Fruit fly (Drosophila melanogaster) whole organism, embryonic: ENCODE results near the gene CG43675.

Experiments used
- Bdp1 ChIP-seq: fragments of 200-800 bp; sonication (Bioruptor generic); optimal IDR thresholded peaks from 3 replicates; lab custom pipeline; 2016; ENCODE audit warnings: missing biosample characterization, missing genetic modification characterization
- CG10274 ChIP-seq: fragments of 200-800 bp; sonication (Bioruptor generic); optimal IDR thresholded peaks from 3 replicates; lab custom pipeline; 2017; ENCODE audit warnings: missing biosample characterization, mild to moderate bottlenecking, missing genetic modification characterization
- CG10565 ChIP-seq: fragments of 200-800 bp; sonication (Bioruptor generic); optimal IDR thresholded peaks from 3 replicates; lab custom pipeline; 2016; ENCODE audit warnings: missing biosample characterization, mild to moderate bottlenecking, missing genetic modification characterization
- CG11093 ChIP-seq: fragments of 200-800 bp; sonication (Bioruptor generic); IDR thresholded peaks from 3 replicates; pipeline ENCODE4 v1.3.6; 2022; ENCODE audit warnings: missing biosample characterization, missing genetic modification characterization
- CG11398 ChIP-seq: fragments of 200-800 bp; sonication (Bioruptor generic); optimal IDR thresholded peaks from 2 replicates; lab custom pipeline; 2016; ENCODE audit warnings: missing biosample characterization, missing genetic modification characterization
- CG12155 ChIP-seq: fragments of 200-800 bp; sonication (Bioruptor generic); optimal IDR thresholded peaks from 3 replicates; lab custom pipeline; 2016; ENCODE audit warnings: missing biosample characterization, missing genetic modification characterization
- CG16863 ChIP-seq: fragments of 200-800 bp; sonication (Bioruptor generic); optimal IDR thresholded peaks from 3 replicates; lab custom pipeline; 2016; ENCODE audit warnings: missing biosample characterization, missing genetic modification characterization
- CG2202 ChIP-seq: fragments of 200-800 bp; sonication (Bioruptor generic); optimal IDR thresholded peaks from 2 replicates; lab custom pipeline; 2018; ENCODE audit warnings: missing biosample characterization, mild to moderate bottlenecking, missing genetic modification characterization
- CG2875 ChIP-seq: fragments of 200-800 bp; sonication (Bioruptor generic); optimal IDR thresholded peaks from 2 replicates; lab custom pipeline; 2017; ENCODE audit warnings: missing biosample characterization, mild to moderate bottlenecking, missing genetic modification characterization, missing genetic modification reagents
- CG4424 ChIP-seq: fragments of 200-800 bp; sonication (Bioruptor generic); optimal IDR thresholded peaks from 3 replicates; lab custom pipeline; 2016; ENCODE audit warnings: missing biosample characterization, missing genetic modification characterization
- CG4730 ChIP-seq: fragments of 200-800 bp; sonication (Bioruptor generic); IDR thresholded peaks from 2 replicates; pipeline ENCODE4 v1.3.6; 2022; ENCODE audit warnings: missing biosample characterization, missing genetic modification characterization
- CG6272 ChIP-seq: fragments of 200-800 bp; sonication (Bioruptor generic); IDR thresholded peaks from 2 replicates; pipeline ENCODE4 v1.3.6; 2022; ENCODE audit warnings: missing biosample characterization, missing genetic modification characterization
- CG7357 ChIP-seq: fragments of 200-800 bp; sonication (Bioruptor generic); IDR thresholded peaks from 3 replicates; pipeline ENCODE4 v1.3.6; 2022; ENCODE audit warnings: missing biosample characterization, missing genetic modification characterization
- CG7839 ChIP-seq: fragments of 200-800 bp; sonication (Bioruptor generic); optimal IDR thresholded peaks from 3 replicates; lab custom pipeline; 2018; ENCODE audit warnings: missing biosample characterization, mild to moderate bottlenecking, missing genetic modification characterization, moderate library complexity
- CG7987 ChIP-seq: fragments of 200-800 bp; sonication (Bioruptor generic); optimal IDR thresholded peaks from 2 replicates; lab custom pipeline; 2018; ENCODE audit warnings: missing biosample characterization, mild to moderate bottlenecking, missing genetic modification characterization, moderate library complexity
- D19B ChIP-seq: fragments of 200-800 bp; sonication (Bioruptor generic); optimal IDR thresholded peaks from 2 replicates; lab custom pipeline; 2017; ENCODE audit warnings: missing biosample characterization, mild to moderate bottlenecking, missing genetic modification characterization
- Dbx ChIP-seq: fragments of 200-800 bp; sonication (Bioruptor generic); IDR thresholded peaks from 3 replicates; pipeline ENCODE4 v1.3.6; 2022; ENCODE audit warnings: missing biosample characterization, missing genetic modification characterization
- Dll ChIP-seq: fragments of 200-800 bp; sonication (Bioruptor generic); IDR thresholded peaks from 4 replicates; pipeline ENCODE4 v1.3.6; 2022; ENCODE audit warnings: missing biosample characterization, missing genetic modification characterization; ENCODE audit not compliant: partially characterized antibody
- E2f1 ChIP-seq: fragments of 200-800 bp; sonication (Bioruptor generic); IDR thresholded peaks from 2 replicates; pipeline ENCODE4 v1.3.6; 2022; ENCODE audit warnings: missing biosample characterization, missing genetic modification characterization
- HLH3B ChIP-seq: fragments of 200-800 bp; sonication (Bioruptor generic); IDR thresholded peaks from 2 replicates; pipeline ENCODE4 v1.3.6; 2022; ENCODE audit warnings: missing biosample characterization, missing genetic modification characterization
- Jarid2 ChIP-seq: fragments of 200-800 bp; sonication (Bioruptor generic); optimal IDR thresholded peaks from 3 replicates; lab custom pipeline; 2017; ENCODE audit warnings: mild to moderate bottlenecking, missing biosample characterization, missing genetic modification reagents, missing genetic modification characterization
- Lpt ChIP-seq: fragments of >200 bp; optimal IDR thresholded peaks from 2 replicates; lab custom pipeline; 2018; ENCODE audit warnings: missing biosample characterization, missing genetic modification characterization
- Sin3A ChIP-seq: fragments of >200 bp; optimal IDR thresholded peaks from 2 replicates; lab custom pipeline; 2018
- Sry-δ ChIP-seq: fragments of 200-800 bp; sonication (Bioruptor generic); optimal IDR thresholded peaks from 2 replicates; lab custom pipeline; 2016; ENCODE audit warnings: missing biosample characterization, missing genetic modification characterization
- az2 ChIP-seq: fragments of 200-800 bp; sonication (Bioruptor generic); optimal IDR thresholded peaks from 3 replicates; lab custom pipeline; 2016; ENCODE audit warnings: missing biosample characterization, missing genetic modification characterization
- bab2 ChIP-seq: fragments of 200-800 bp; sonication (Bioruptor generic); optimal IDR thresholded peaks from 2 replicates; lab custom pipeline; 2016; ENCODE audit warnings: missing biosample characterization, missing genetic modification characterization
- cato ChIP-seq: fragments of 200-800 bp; sonication (Bioruptor generic); optimal IDR thresholded peaks from 2 replicates; lab custom pipeline; 2016; ENCODE audit warnings: missing biosample characterization, missing genetic modification characterization, borderline replicate concordance
- crc ChIP-seq: fragments of 200-800 bp; sonication (Bioruptor generic); optimal IDR thresholded peaks from 2 replicates; lab custom pipeline; 2016; ENCODE audit warnings: missing biosample characterization, missing genetic modification characterization
- dm ChIP-seq: fragments of 200-800 bp; sonication (Bioruptor generic); optimal IDR thresholded peaks from 3 replicates; lab custom pipeline; 2016; ENCODE audit warnings: missing biosample characterization, missing genetic modification characterization
- esg ChIP-seq: fragments of 200-800 bp; sonication (Bioruptor generic); conservative IDR thresholded peaks from 2 replicates; pipeline ENCODE4 v1.3.6; 2022; ENCODE audit warnings: missing biosample characterization, missing genetic modification characterization
- gce ChIP-seq: fragments of 200-800 bp; sonication (Bioruptor generic); IDR thresholded peaks from 3 replicates; pipeline ENCODE4 v1.3.6; 2022; ENCODE audit warnings: missing biosample characterization, missing genetic modification characterization
- gfzf ChIP-seq: fragments of 200-800 bp; sonication (Bioruptor generic); optimal IDR thresholded peaks from 2 replicates; lab custom pipeline; 2016; ENCODE audit warnings: missing biosample characterization, mild to moderate bottlenecking, missing genetic modification characterization, moderate library complexity
- gsb-n ChIP-seq: fragments of 200-800 bp; sonication (Bioruptor generic); optimal IDR thresholded peaks from 3 replicates; lab custom pipeline; 2018; ENCODE audit warnings: missing biosample characterization, mild to moderate bottlenecking, missing genetic modification characterization
- lilli ChIP-seq: fragments of 200-800 bp; sonication (Bioruptor generic); optimal IDR thresholded peaks from 3 replicates; lab custom pipeline; 2016; ENCODE audit warnings: missing biosample characterization, missing genetic modification characterization
- mirr ChIP-seq: fragments of 200-800 bp; sonication (Bioruptor generic); optimal IDR thresholded peaks from 3 replicates; lab custom pipeline; 2018; ENCODE audit warnings: missing biosample characterization, mild to moderate bottlenecking, missing genetic modification characterization
- otp ChIP-seq: fragments of 200-800 bp; sonication (Bioruptor generic); IDR thresholded peaks from 3 replicates; pipeline ENCODE4, ENCODE4 v1.3.6; 2022; ENCODE audit warnings: missing biosample characterization, missing genetic modification characterization
- p53 ChIP-seq: fragments of 200-800 bp; sonication (Bioruptor generic); optimal IDR thresholded peaks from 2 replicates; lab custom pipeline; 2016; ENCODE audit warnings: missing biosample characterization, missing genetic modification characterization
- pb ChIP-seq: fragments of 200-800 bp; sonication (Bioruptor generic); optimal IDR thresholded peaks from 3 replicates; lab custom pipeline; 2016; ENCODE audit warnings: missing biosample characterization, missing genetic modification characterization
- pho ChIP-seq: fragments of 200-800 bp; sonication (Bioruptor generic); optimal IDR thresholded peaks from 2 replicates; lab custom pipeline; 2016; ENCODE audit warnings: missing biosample characterization, missing genetic modification characterization
- pnt ChIP-seq: fragments of 200-800 bp; sonication (Bioruptor generic); optimal IDR thresholded peaks from 3 replicates; lab custom pipeline; 2016; ENCODE audit warnings: missing biosample characterization, missing genetic modification characterization
- repo ChIP-seq: fragments of 200-800 bp; sonication (Bioruptor generic); optimal IDR thresholded peaks from 2 replicates; lab custom pipeline; 2016; ENCODE audit warnings: missing biosample characterization, missing genetic modification characterization
- run ChIP-seq: fragments of 200-800 bp; sonication (Bioruptor generic); optimal IDR thresholded peaks from 3 replicates; lab custom pipeline; 2018; ENCODE audit warnings: missing biosample characterization, mild to moderate bottlenecking, missing genetic modification characterization
- sug ChIP-seq: fragments of 200-800 bp; optimal IDR thresholded peaks from 2 replicates; lab custom pipeline; 2019; ENCODE audit warnings: missing biosample characterization, mild to moderate bottlenecking, missing genetic modification characterization, moderate library complexity
- tin ChIP-seq: fragments of 200-800 bp; sonication (Bioruptor generic); optimal IDR thresholded peaks from 3 replicates; lab custom pipeline; 2016; ENCODE audit warnings: missing biosample characterization, missing genetic modification characterization
- tll ChIP-seq, 2 experiments: fragments of 200-800 bp in 1 of 2; fragments of >200 bp in 1 of 2; sonication (Bioruptor generic) in 1 of 2; optimal IDR thresholded peaks; 2 replicates each; lab custom pipeline; 2017 to 2019; ENCODE audit warnings: missing biosample characterization in 2 of 2, missing genetic modification characterization in 2 of 2, mild to moderate bottlenecking in 1 of 2, moderate library complexity in 1 of 2
- trem ChIP-seq: fragments of 200-800 bp; optimal IDR thresholded peaks from 3 replicates; lab custom pipeline; 2019; ENCODE audit warnings: missing biosample characterization, mild to moderate bottlenecking, missing genetic modification characterization, moderate library complexity
- tx ChIP-seq: fragments of 200-800 bp; sonication (Bioruptor generic); optimal IDR thresholded peaks from 2 replicates; lab custom pipeline; 2016; ENCODE audit warnings: missing biosample characterization, missing genetic modification characterization
- usp ChIP-seq: fragments of >200 bp; optimal IDR thresholded peaks from 2 replicates; lab custom pipeline; 2017; ENCODE audit warnings: missing biosample characterization, missing genetic modification characterization
- vfl ChIP-seq: fragments of 200-800 bp; sonication (Bioruptor generic); optimal IDR thresholded peaks from 2 replicates; lab custom pipeline; 2016; ENCODE audit warnings: missing biosample characterization, missing genetic modification characterization
- zfh1 ChIP-seq: fragments of 200-800 bp; sonication (Bioruptor generic); IDR thresholded peaks from 3 replicates; pipeline ENCODE4 v1.3.6; 2022; ENCODE audit warnings: missing biosample characterization, missing genetic modification characterization

Gene CG43675

DNA sequence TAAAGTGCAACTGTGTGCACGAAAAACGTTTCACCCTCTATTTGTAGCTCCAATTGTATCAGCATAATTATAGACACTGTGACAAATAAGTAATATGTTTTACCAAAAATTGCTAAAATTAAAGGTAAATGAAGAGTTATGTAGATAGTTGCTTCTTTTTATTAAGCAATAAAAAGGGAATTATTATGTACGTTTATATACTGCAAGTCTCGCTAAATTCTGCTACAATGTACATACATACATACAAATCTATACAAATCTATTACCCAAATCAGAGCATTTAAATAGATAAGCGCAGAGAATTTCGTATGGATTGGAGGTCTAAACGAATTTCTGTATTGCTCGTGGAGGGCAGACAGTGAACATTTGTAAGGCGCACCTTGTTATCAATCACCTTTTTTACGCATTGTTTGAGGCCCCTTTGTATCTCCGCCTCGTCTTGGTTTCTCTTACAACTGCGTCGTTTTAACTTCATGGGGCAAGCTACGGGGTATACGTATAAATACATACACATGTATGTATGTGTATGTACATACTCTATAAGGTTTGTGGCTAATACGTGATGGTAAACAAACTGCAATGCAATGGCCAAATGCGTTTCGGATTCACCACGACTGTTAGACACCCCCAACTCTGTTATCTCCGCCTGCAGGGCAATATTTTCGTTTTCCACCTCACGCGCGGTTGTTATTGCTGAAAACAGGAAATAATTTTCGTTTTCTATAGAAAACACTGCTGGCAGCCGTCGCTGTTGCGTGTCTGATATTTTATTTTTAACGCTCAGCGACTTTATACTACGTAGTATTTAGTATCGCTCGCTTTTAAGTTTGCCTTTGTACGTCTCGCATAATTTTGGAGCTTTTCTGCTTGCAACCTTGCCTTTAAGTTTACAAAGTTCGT lies 15.9 kb upstream of the CG43675 start (continued):
- TF ChIP-seq CG11093 (no peak), mirr (peak; percentile 67), CG7839 (tag; lab: Kevin White, UChicago) (peak; percentile 77), Bdp1 (GFP tag; lab: Kevin White, UChicago) (no peak), D19B (GFP tag; lab: Kevin White, UChicago) (peak; percentile 34), Dll (0 out of 4 replicates have a peak, but pooled peaks have one; percentile 29), cato (GFP tag; lab: Kevin White, UChicago) (no peak), gsb-n (tag; lab: Kevin White, UChicago) (peak; percentile 80), CG7357 (GFP tag; lab: Robert Waterston, UW) (no peak), trem (peak; percentile 47), gfzf (GFP tag; lab: Kevin White, UChicago) (no peak), usp (GFP tag; lab: Kevin White, UChicago) (no peak), Jarid2 (GFP tag; lab: Kevin White, UChicago) (no peak), CG2202 (tag; lab: Kevin White, UChicago) (peak; percentile 51), CG10565 (GFP tag; lab: Kevin White, UChicago) (no peak), pnt (GFP tag; lab: Kevin White, UChicago) (no peak), Lpt (GFP tag; lab: Kevin White, UChicago) (no peak), tx (GFP tag; lab: Kevin White, UChicago) (peak; percentile 7), tin (GFP tag; lab: Kevin White, UChicago) (peak; percentile 55), HLH3B (peak; percentile 56), CG16863 (GFP tag; lab: Kevin White, UChicago) (peak; percentile 58), CG4424 (GFP tag; lab: Kevin White, UChicago) (peak; percentile 70), pho (GFP tag; lab: Kevin White, UChicago) (peak; percentile 8), Dbx (GFP tag; lab: Robert Waterston, UW) (peak; percentile 23; the same call in 1 of the 3 replicates), run (peak; percentile 16), E2f1 (GFP tag; lab: Robert Waterston, UW) (peak; percentile 52), az2 (GFP tag; lab: Kevin White, UChicago) (peak; percentile 54), gce (GFP tag; lab: Robert Waterston, UW) (0 out of 3 replicates have a peak, but pooled peaks have one; percentile 35), repo (no peak), CG6272 (GFP tag; lab: Robert Waterston, UW) (no peak), esg (GFP tag; lab: Robert Waterston, UW) (0 out of 2 replicates have a peak, but pooled peaks have one; percentile 17), CG2875 (GFP tag; lab: Kevin White, UChicago) (peak; percentile 42), otp (peak; percentile 21; the same call in 2 of the 3 replicates), zfh1 (GFP tag; lab: Robert Waterston, UW) (peak; percentile 51; the same call in 1 of the 3 replicates), lilli (GFP tag; lab: Kevin White, UChicago) (no peak), Sin3A (lab: Kevin White, UChicago) (no peak), crc (GFP tag; lab: Kevin White, UChicago) (peak; percentile 23), Sry-δ (no peak), CG11398 (GFP tag; lab: Kevin White, UChicago) (peak; percentile 30), CG7987 (GFP tag; lab: Kevin White, UChicago) (no peak), dm (GFP tag; lab: Kevin White, UChicago) (no peak), sug (tag; lab: Kevin White, UChicago) (peak; percentile 70), CG4730 (GFP tag; lab: Robert Waterston, UW) (peak; percentile 21; the same call in 1 of the 2 replicates), tll (GFP tag; optimal IDR thresholded peaks at IDR 0.05; lab: Kevin White, UChicago) (no peak), bab2 (peak; percentile 42), CG10274 (GFP tag; lab: Kevin White, UChicago) (no peak), CG12155 (GFP tag; lab: Kevin White, UChicago) (peak; percentile 31), pb (GFP tag; lab: Kevin White, UChicago) (no peak), p53 (peak; percentile 28), vfl (GFP tag; lab: Kevin White, UChicago) (no peak)
